Fruit fly (Drosophila melanogaster) whole organism, prepupa: Measurements from ENCODE around the gene eco.

Experiments used
- Blimp-1 ChIP-seq: fragments of 200-800 bp; sonication (Bioruptor generic); optimal IDR thresholded peaks from 3 replicates; lab custom pipeline; 2017; ENCODE audit warnings: missing biosample characterization, missing genetic modification characterization, mild to moderate bottlenecking, moderate library complexity, missing genetic modification reagents
- CG10631 ChIP-seq: fragments of 200-800 bp; sonication (Bioruptor generic); optimal IDR thresholded peaks from 2 replicates; lab custom pipeline; 2016; ENCODE audit warnings: missing biosample characterization, missing genetic modification characterization
- CG10669 ChIP-seq: fragments of 200-800 bp; sonication (Bioruptor generic); optimal IDR thresholded peaks from 3 replicates; lab custom pipeline; 2018; ENCODE audit warnings: missing biosample characterization, mild to moderate bottlenecking, missing genetic modification characterization, moderate library complexity
- CG11762 ChIP-seq: fragments of 200-800 bp; sonication (Bioruptor generic); optimal IDR thresholded peaks from 3 replicates; lab custom pipeline; 2016; ENCODE audit warnings: missing biosample characterization, missing genetic modification characterization; ENCODE audit not compliant: insufficient read depth
- CG15336 ChIP-seq: fragments of 200-800 bp; sonication (Bioruptor generic); IDR thresholded peaks from 2 replicates; pipeline ENCODE4 v1.3.6; 2022; ENCODE audit warnings: missing biosample characterization, missing genetic modification characterization
- CG3032 ChIP-seq: fragments of 200-800 bp; optimal IDR thresholded peaks from 2 replicates; lab custom pipeline; 2019; ENCODE audit warnings: missing biosample characterization, mild to moderate bottlenecking, missing genetic modification characterization, moderate library complexity
- CG31627 ChIP-seq: fragments of 200-800 bp; sonication (Bioruptor generic); optimal IDR thresholded peaks from 3 replicates; lab custom pipeline; 2016; ENCODE audit warnings: missing biosample characterization, missing genetic modification characterization
- CG34406 ChIP-seq: fragments of 200-800 bp; sonication (Bioruptor generic); optimal IDR thresholded peaks from 3 replicates; lab custom pipeline; 2016; ENCODE audit warnings: missing biosample characterization, missing genetic modification characterization
- CG3919 ChIP-seq: fragments of 200-800 bp; sonication (Bioruptor generic); optimal IDR thresholded peaks from 3 replicates; lab custom pipeline; 2016; ENCODE audit warnings: missing biosample characterization, missing genetic modification characterization
- CG4318 ChIP-seq: fragments of 200-800 bp; sonication (Bioruptor generic); optimal IDR thresholded peaks from 3 replicates; lab custom pipeline; 2017; ENCODE audit warnings: missing biosample characterization, mild to moderate bottlenecking, missing genetic modification characterization
- CG6163 ChIP-seq: fragments of 200-800 bp; sonication (Bioruptor generic); IDR thresholded peaks from 3 replicates; pipeline ENCODE4 v1.3.6; 2022; ENCODE audit warnings: missing biosample characterization, missing genetic modification characterization
- CG6276 ChIP-seq: fragments of 200-800 bp; sonication (Bioruptor generic); optimal IDR thresholded peaks from 2 replicates; lab custom pipeline; 2017; ENCODE audit warnings: missing biosample characterization, mild to moderate bottlenecking, missing genetic modification characterization
- CG6792 ChIP-seq: fragments of 200-800 bp; sonication (Bioruptor generic); optimal IDR thresholded peaks from 3 replicates; lab custom pipeline; 2016; ENCODE audit warnings: missing biosample characterization, missing genetic modification characterization
- CG6854 ChIP-seq: fragments of 200-800 bp; sonication (Bioruptor generic); optimal IDR thresholded peaks from 2 replicates; lab custom pipeline; 2017; ENCODE audit warnings: missing biosample characterization, mild to moderate bottlenecking, missing genetic modification characterization
- CG7368 ChIP-seq: fragments of 200-800 bp; sonication (Bioruptor generic); optimal IDR thresholded peaks from 3 replicates; lab custom pipeline; 2016; ENCODE audit warnings: missing biosample characterization, missing genetic modification characterization
- CG8119 ChIP-seq: fragments of 200-800 bp; sonication (Bioruptor generic); IDR thresholded peaks from 3 replicates; pipeline ENCODE4 v1.3.6; 2022; ENCODE audit warnings: missing biosample characterization, missing genetic modification characterization
- CG8319 ChIP-seq: fragments of 200-800 bp; sonication (Bioruptor generic); optimal IDR thresholded peaks from 3 replicates; lab custom pipeline; 2016; ENCODE audit warnings: missing biosample characterization, missing genetic modification characterization
- Eip75B ChIP-seq: fragments of 200-800 bp; sonication (Bioruptor generic); optimal IDR thresholded peaks from 3 replicates; lab custom pipeline; 2016; ENCODE audit warnings: missing biosample characterization, missing genetic modification characterization
- Eip78C ChIP-seq: fragments of 200-800 bp; sonication (Bioruptor generic); peaks from one replicate; lab custom pipeline; 2016; ENCODE audit warnings: missing biosample characterization, missing genetic modification characterization
- Ets21C ChIP-seq: fragments of 200-800 bp; sonication (Bioruptor generic); optimal IDR thresholded peaks from 3 replicates; lab custom pipeline; 2016; ENCODE audit warnings: missing biosample characterization, missing genetic modification characterization
- Ets96B ChIP-seq: fragments of 200-800 bp; optimal IDR thresholded peaks from 2 replicates; lab custom pipeline; 2019; ENCODE audit warnings: missing biosample characterization, mild to moderate bottlenecking, missing genetic modification characterization, moderate library complexity
- Gug ChIP-seq: fragments of 200-800 bp; sonication (Bioruptor generic); IDR thresholded peaks from 2 replicates; pipeline ENCODE4 v1.3.6; 2022; ENCODE audit warnings: missing biosample characterization, missing genetic modification characterization
- Hr38 ChIP-seq: sonication (Bioruptor generic); optimal IDR thresholded peaks from 2 replicates; lab custom pipeline; 2016; ENCODE audit warnings: missing biosample characterization, missing genetic modification characterization
- Lpt ChIP-seq: fragments of 200-800 bp; sonication (Bioruptor generic); optimal IDR thresholded peaks from 3 replicates; lab custom pipeline; 2016; ENCODE audit warnings: missing biosample characterization, missing genetic modification characterization
- Met ChIP-seq: fragments of 200-800 bp; sonication (Bioruptor generic); optimal IDR thresholded peaks from 3 replicates; lab custom pipeline; 2016; ENCODE audit warnings: missing biosample characterization, missing genetic modification characterization
- OdsH ChIP-seq: fragments of 200-800 bp; sonication (Bioruptor generic); optimal IDR thresholded peaks from 3 replicates; lab custom pipeline; 2016; ENCODE audit warnings: missing biosample characterization, missing genetic modification characterization
- Smox ChIP-seq: fragments of 200-800 bp; sonication (Bioruptor generic); optimal IDR thresholded peaks from 3 replicates; lab custom pipeline; 2016; ENCODE audit warnings: missing biosample characterization, missing genetic modification characterization
- Sox14 ChIP-seq: fragments of 200-800 bp; sonication (Bioruptor generic); optimal IDR thresholded peaks from 3 replicates; lab custom pipeline; 2016; ENCODE audit warnings: missing biosample characterization, missing genetic modification characterization
- achi ChIP-seq: fragments of 200-800 bp; sonication (Bioruptor generic); optimal IDR thresholded peaks from 3 replicates; lab custom pipeline; 2016; ENCODE audit warnings: missing biosample characterization, missing genetic modification characterization
- acj6 ChIP-seq: fragments of 200-800 bp; sonication (Bioruptor generic); optimal IDR thresholded peaks from 3 replicates; lab custom pipeline; 2016; ENCODE audit warnings: missing biosample characterization, missing genetic modification characterization
- cyc ChIP-seq: fragments of 200-800 bp; sonication (Bioruptor generic); optimal IDR thresholded peaks from 3 replicates; lab custom pipeline; 2016; ENCODE audit warnings: missing biosample characterization, missing genetic modification characterization
- dsx ChIP-seq: fragments of 200-800 bp; optimal IDR thresholded peaks from 3 replicates; lab custom pipeline; 2019; ENCODE audit warnings: missing biosample characterization, mild to moderate bottlenecking, missing genetic modification characterization, moderate library complexity; ENCODE audit not compliant: poor library complexity, severe bottlenecking
- eg ChIP-seq: fragments of 200-800 bp; sonication (Bioruptor generic); IDR thresholded peaks from 3 replicates; pipeline ENCODE4 v1.3.6; 2022; ENCODE audit warnings: missing biosample characterization, missing genetic modification characterization
- esn ChIP-seq: fragments of 200-800 bp; sonication (Bioruptor generic); optimal IDR thresholded peaks from 2 replicates; lab custom pipeline; 2016; ENCODE audit warnings: missing biosample characterization, mild to moderate bottlenecking, missing genetic modification characterization, moderate library complexity
- fd59A ChIP-seq: fragments of 200-800 bp; sonication (Bioruptor generic); optimal IDR thresholded peaks from 2 replicates; lab custom pipeline; 2017; ENCODE audit warnings: missing biosample characterization, mild to moderate bottlenecking, missing genetic modification characterization, missing genetic modification reagents
- fd85E ChIP-seq: fragments of 200-800 bp; sonication (Bioruptor generic); optimal IDR thresholded peaks from 3 replicates; lab custom pipeline; 2016; ENCODE audit warnings: missing biosample characterization, missing genetic modification characterization
- fkh ChIP-seq: fragments of 200-800 bp; sonication (Bioruptor generic); optimal IDR thresholded peaks from 3 replicates; lab custom pipeline; 2017; ENCODE audit warnings: missing biosample characterization, mild to moderate bottlenecking, missing genetic modification characterization, moderate library complexity
- lz ChIP-seq: fragments of 200-800 bp; sonication (Bioruptor generic); optimal IDR thresholded peaks from 3 replicates; lab custom pipeline; 2016; ENCODE audit warnings: missing biosample characterization, missing genetic modification characterization
- net ChIP-seq: fragments of 200-800 bp; sonication (Bioruptor generic); optimal IDR thresholded peaks from 3 replicates; lab custom pipeline; 2016; ENCODE audit warnings: missing biosample characterization, missing genetic modification characterization
- salr ChIP-seq, 2 experiments: fragments of 200-800 bp; sonication (Bioruptor generic); optimal IDR thresholded peaks; 3 replicates each; lab custom pipeline; 2016 to 2018; ENCODE audit warnings: missing biosample characterization in 2 of 2, missing genetic modification characterization in 2 of 2, mild to moderate bottlenecking in 1 of 2
- spab ChIP-seq: fragments of 200-800 bp; sonication (Bioruptor generic); optimal IDR thresholded peaks from 2 replicates; lab custom pipeline; 2017; ENCODE audit warnings: missing biosample characterization, mild to moderate bottlenecking, missing genetic modification characterization, missing genetic modification reagents
- ss ChIP-seq, 2 experiments: fragments of 200-800 bp; sonication (Bioruptor generic); optimal IDR thresholded peaks; 2 replicates in 1 of 2; 3 replicates in 1 of 2; lab custom pipeline; 2017 to 2018; ENCODE audit warnings: mild to moderate bottlenecking in 2 of 2, missing biosample characterization in 2 of 2, missing genetic modification characterization in 2 of 2, moderate library complexity in 1 of 2
- svp ChIP-seq: fragments of 200-800 bp; sonication (Bioruptor generic); peaks from one replicate; lab custom pipeline; 2016; ENCODE audit warnings: missing biosample characterization, missing genetic modification characterization
- topi ChIP-seq: fragments of 200-800 bp; sonication (Bioruptor generic); optimal IDR thresholded peaks from 3 replicates; lab custom pipeline; 2016; ENCODE audit warnings: missing biosample characterization, missing genetic modification characterization
- vri ChIP-seq: fragments of 200-800 bp; sonication (Bioruptor generic); optimal IDR thresholded peaks from 3 replicates; lab custom pipeline; 2016; ENCODE audit warnings: missing biosample characterization, mild to moderate bottlenecking, missing genetic modification characterization

Gene eco

dm6 chr3L:7339216-7339742 is at the start of gene eco, which contains the start of gene lark:
Gene eco, minus strand, starts transcription at chr3L:7339340.
Gene lark, plus strand, starts transcription at chr3L:7339266.
- TF ChIP-seq CG6854 (GFP tag; lab: Kevin White, UChicago) (peak; percentile 68), Hr38 (no peak), Blimp-1 (GFP tag; lab: Kevin White, UChicago) (no peak), Eip75B (GFP tag; lab: Kevin White, UChicago) (no peak), salr (GFP tag; optimal IDR thresholded peaks at IDR 0.05; lab: Kevin White, UChicago) (no peak), CG15336 (GFP tag; lab: Robert Waterston, UW) (peak; percentile 57), CG8319 (GFP tag; lab: Kevin White, UChicago) (no peak), fkh (GFP tag; lab: Kevin White, UChicago) (no peak), CG10669 (GFP tag; lab: Kevin White, UChicago) (no peak), Eip78C (GFP tag; lab: Kevin White, UChicago) (peak; percentile 60), Ets21C (no peak), CG8119 (GFP tag; lab: Robert Waterston, UW) (no peak), achi (no peak), CG11762 (GFP tag; lab: Kevin White, UChicago) (no peak), eg (GFP tag; lab: Robert Waterston, UW) (peak; percentile 6; the same call in 1 of the 3 replicates), Ets96B (tag; lab: Kevin White, UChicago) (no peak), Gug (GFP tag; lab: Robert Waterston, UW) (no peak), esn (GFP tag; lab: Kevin White, UChicago) (peak; percentile 13), CG3919 (GFP tag; lab: Kevin White, UChicago) (no peak), CG4318 (no peak), spab (GFP tag; lab: Kevin White, UChicago) (no peak), Sox14 (GFP tag; lab: Kevin White, UChicago) (no peak)

- TF ChIP-seq svp (GFP tag; lab: Kevin White, UChicago) (peak; percentile 10), net (GFP tag; lab: Kevin White, UChicago) (no peak), CG4318 (no peak)
- TF ChIP-seq, all 60 proteins: peak for 1
Observed at dm6 chr3L:7387814-7388213, 48.7 kb upstream of the eco start, which contains the start of gene CG8564. Gene CG8564, minus strand, starts transcription at chr3L:7387914.

dm6 chr3L:7381359-7381976 is 42.3 kb upstream of the eco start, which contains the start of the genes SMSr and smid:
Gene SMSr, minus strand, starts transcription at chr3L:7381474.
Gene smid, plus strand, starts transcription at chr3L:7381614.
- TF ChIP-seq spab (GFP tag; lab: Kevin White, UChicago) (no peak), ss (GFP tag; optimal IDR thresholded peaks at IDR 0.05; lab: Kevin White, UChicago) (peak in 1 of 2 experiments; percentile 4), fd59A (no peak), CG6792 (peak; percentile 56), eg (GFP tag; lab: Robert Waterston, UW) (no peak), dsx (GFP tag; lab: Kevin White, UChicago) (peak; percentile 27), CG6276 (no peak), svp (GFP tag; lab: Kevin White, UChicago) (peak; percentile 86), CG8119 (GFP tag; lab: Robert Waterston, UW) (no peak), net (GFP tag; lab: Kevin White, UChicago) (peak; percentile 19), fd85E (GFP tag; lab: Kevin White, UChicago) (no peak), cyc (GFP tag; lab: Kevin White, UChicago) (peak; percentile 64), OdsH (GFP tag; lab: Kevin White, UChicago) (peak; percentile 70), CG6163 (GFP tag; lab: Robert Waterston, UW) (peak; percentile 41; the same call in 1 of the 3 replicates), CG7368 (no peak), Smox (GFP tag; lab: Kevin White, UChicago) (no peak), CG4318 (peak; percentile 47), Met (GFP tag; lab: Kevin White, UChicago) (no peak), CG10631 (GFP tag; lab: Kevin White, UChicago) (peak; percentile 55), Eip75B (GFP tag; lab: Kevin White, UChicago) (peak; percentile 61), lz (GFP tag; lab: Kevin White, UChicago) (peak; percentile 71), acj6 (GFP tag; lab: Kevin White, UChicago) (peak; percentile 71), Lpt (GFP tag; lab: Kevin White, UChicago) (peak; percentile 46), CG34406 (peak; percentile 47), CG8319 (GFP tag; lab: Kevin White, UChicago) (peak; percentile 7), vri (no peak), Sox14 (GFP tag; lab: Kevin White, UChicago) (peak; percentile 77), CG3032 (peak; percentile 56), topi (GFP tag; lab: Kevin White, UChicago) (peak; percentile 65), Blimp-1 (GFP tag; lab: Kevin White, UChicago) (no peak), CG31627 (peak; percentile 70), achi (peak; percentile 44)
